Worm (Caenorhabditis elegans): ENCODE results near the gene ceh-79.

ceh-79 gene

ce11 chrV:13342235-13342634, 40.6 kb downstream of the ceh-79 start:
- TF ChIP-seq unc-39 (tag; optimal IDR thresholded peaks at IDR 0.05) (no peak), sem-4 (tag; optimal IDR thresholded peaks at IDR 0.05) (no peak), C34F6.9 (tag; optimal IDR thresholded peaks at IDR 0.05) (no peak), mab-5 (tag; optimal IDR thresholded peaks at IDR 0.05) (no peak), sma-3 (GFP tag; optimal IDR thresholded peaks at IDR 0.05) (no peak), lin-39 (tag; optimal IDR thresholded peaks at IDR 0.05) (no peak), snpc-4 (tag; optimal IDR thresholded peaks at IDR 0.05) (no peak)

- peak; percentile 75 for TF ChIP-seq mab-5 (tag; optimal IDR thresholded peaks at IDR 0.05)
- TF ChIP-seq snpc-4 (tag; optimal IDR thresholded peaks at IDR 0.05), result no peak
- TF ChIP-seq Y55F3AM.14 (GFP tag; optimal IDR thresholded peaks at IDR 0.05), result no peak
- peak; percentile 54 for TF ChIP-seq sem-4 (tag; optimal IDR thresholded peaks at IDR 0.05)
- no peak for TF ChIP-seq nhr-12 (tag; optimal IDR thresholded peaks at IDR 0.05)
- no peak for TF ChIP-seq lin-39 (tag; optimal IDR thresholded peaks at IDR 0.05)
- no peak for TF ChIP-seq fos-1 (tag; optimal IDR thresholded peaks at IDR 0.05)
- TF ChIP-seq F13H6.1 (tag; optimal IDR thresholded peaks at IDR 0.05), result peak; percentile 19
- no peak for TF ChIP-seq ZK546.5 (tag; optimal IDR thresholded peaks at IDR 0.05)
- peak; percentile 13 for TF ChIP-seq sma-9 (GFP tag; optimal IDR thresholded peaks at IDR 0.05)
- TF ChIP-seq sma-9 (tag; optimal IDR thresholded peaks at IDR 0.05), result no peak
Observed at ce11 chrV:13345867-13346328, 44.3 kb downstream of the ceh-79 start, which contains the start of gene twk-43. TSS of gene twk-43 (plus strand) at chrV:13346278.

- no peak for TF ChIP-seq nhr-12 (tag; optimal IDR thresholded peaks at IDR 0.05)
- no peak for TF ChIP-seq nhr-10 (tag; optimal IDR thresholded peaks at IDR 0.05)
- TF ChIP-seq ztf-11 (tag; optimal IDR thresholded peaks at IDR 0.05), result no peak
- no peak for TF ChIP-seq mdl-1 (tag; optimal IDR thresholded peaks at IDR 0.05)
- no peak for TF ChIP-seq lsy-2 (tag; optimal IDR thresholded peaks at IDR 0.05)
- TF ChIP-seq nhr-129 (tag; optimal IDR thresholded peaks at IDR 0.05), result no peak
Observed at ce11 chrV:13350302-13350701, 48.7 kb downstream of the ceh-79 start.

ce11 chrV:13351773-13352172, 50.1 kb downstream of the ceh-79 start:
- TF ChIP-seq unc-62 (GFP tag; optimal IDR thresholded peaks at IDR 0.05) (peak; percentile 58), zag-1 (tag; optimal IDR thresholded peaks at IDR 0.05) (no peak), ama-1 (optimal IDR thresholded peaks at IDR 0.05) (no peak), sma-9 (GFP tag; optimal IDR thresholded peaks at IDR 0.05) (peak; percentile 7), sma-9 (tag; optimal IDR thresholded peaks at IDR 0.05) (no peak), lsy-2 (tag; optimal IDR thresholded peaks at IDR 0.05) (peak in 1 of 2 experiments; percentile 22), unc-55 (GFP tag; optimal IDR thresholded peaks at IDR 0.05) (peak; percentile 66), mab-5 (tag; optimal IDR thresholded peaks at IDR 0.05) (peak; percentile 91), nhr-25 (tag; optimal IDR thresholded peaks at IDR 0.05) (no peak), ztf-11 (tag; optimal IDR thresholded peaks at IDR 0.05) (no peak), lin-39 (tag; optimal IDR thresholded peaks at IDR 0.05) (peak; percentile 33), nhr-23 (tag; optimal IDR thresholded peaks at IDR 0.05) (no peak), egl-27 (tag; optimal IDR thresholded peaks at IDR 0.05) (peak; percentile 18), nhr-129 (tag; optimal IDR thresholded peaks at IDR 0.05) (no peak)

ce11 chrV:13352415-13352814, 50.8 kb downstream of the ceh-79 start:
- no peak for TF ChIP-seq nhr-25 (tag; optimal IDR thresholded peaks at IDR 0.05)
- TF ChIP-seq mdl-1 (tag; optimal IDR thresholded peaks at IDR 0.05), result no peak
- TF ChIP-seq mab-5 (tag; optimal IDR thresholded peaks at IDR 0.05), result peak; percentile 60
- TF ChIP-seq lsy-2 (tag; optimal IDR thresholded peaks at IDR 0.05), result no peak
- no peak for TF ChIP-seq ceh-16 (tag; optimal IDR thresholded peaks at IDR 0.05)
- TF ChIP-seq R02D3.7 (tag; optimal IDR thresholded peaks at IDR 0.05), result no peak
- no peak for TF ChIP-seq fos-1 (tag; optimal IDR thresholded peaks at IDR 0.05)
- TF ChIP-seq Y55F3AM.14 (GFP tag; optimal IDR thresholded peaks at IDR 0.05), result no peak
